Worm (Caenorhabditis elegans): ENCODE data around the gene pfd-4.

Gene pfd-4

ce11 chrIV:11314885-11315284 is at the start of gene pfd-4, which contains the start of the genes B0035.3 and B0035.22:
Gene pfd-4, plus strand, starts transcription at chrIV:11315207.
Gene B0035.3, minus strand, starts transcription at chrIV:11314998.
Gene B0035.22, plus strand, starts transcription at chrIV:11315153.
- no peak for TF ChIP-seq F13H6.1 (tag; optimal IDR thresholded peaks at IDR 0.05)
- no peak for TF ChIP-seq pqm-1 (tag; optimal IDR thresholded peaks at IDR 0.05)
- no peak for TF ChIP-seq nfya-1 (tag; optimal IDR thresholded peaks at IDR 0.05)
- no peak for TF ChIP-seq Y22D7AL.16 (tag; optimal IDR thresholded peaks at IDR 0.05)
- no peak for TF ChIP-seq unc-3 (GFP tag; conservative IDR thresholded peaks at IDR 0.05)
- TF ChIP-seq unc-3 (tag; optimal IDR thresholded peaks at IDR 0.05) = no peak
- TF ChIP-seq pha-2 (tag; optimal IDR thresholded peaks at IDR 0.05) = no peak
- TF ChIP-seq lim-6 (tag; optimal IDR thresholded peaks at IDR 0.05) = peak; percentile 23
- no peak for TF ChIP-seq mec-3 (tag; optimal IDR thresholded peaks at IDR 0.05; ENCODE audit: borderline replicate concordance)
- TF ChIP-seq che-1 (tag; optimal IDR thresholded peaks at IDR 0.05) = no peak
- TF ChIP-seq C08G9.2 (tag; optimal IDR thresholded peaks at IDR 0.05) = peak; percentile 87
- TF ChIP-seq ceh-31 (tag; optimal IDR thresholded peaks at IDR 0.05) = peak; percentile 88
- TF ChIP-seq madf-2 (tag; optimal IDR thresholded peaks at IDR 0.05) = no peak
- TF ChIP-seq hlh-8 (tag; optimal IDR thresholded peaks at IDR 0.05) = peak; percentile 47
- no peak for TF ChIP-seq dve-1 (tag; optimal IDR thresholded peaks at IDR 0.05)
- TF ChIP-seq lin-11 (tag; optimal IDR thresholded peaks at IDR 0.05) = no peak
- no peak for TF ChIP-seq sox-2 (GFP tag; IDR thresholded peaks at IDR 0.05)
- peak; percentile 53 for TF ChIP-seq rnt-1 (tag; optimal IDR thresholded peaks at IDR 0.05)
- TF ChIP-seq fkh-6 (tag; optimal IDR thresholded peaks at IDR 0.05) = peak; percentile 34
- no peak for TF ChIP-seq nhr-232 (tag; optimal IDR thresholded peaks at IDR 0.05)
- TF ChIP-seq fax-1 (tag; optimal IDR thresholded peaks at IDR 0.05) = no peak
- peak; percentile 79 for TF ChIP-seq tbx-7 (tag; optimal IDR thresholded peaks at IDR 0.05)
- TF ChIP-seq T23F11.4 (GFP tag; optimal IDR thresholded peaks at IDR 0.05) = no peak
- no peak for TF ChIP-seq ceh-22 (tag; optimal IDR thresholded peaks at IDR 0.05)
- TF ChIP-seq gmeb-2 (tag; optimal IDR thresholded peaks at IDR 0.05) = no peak
- TF ChIP-seq hlh-15 (tag; optimal IDR thresholded peaks at IDR 0.05) = no peak
- TF ChIP-seq unc-86 (tag; optimal IDR thresholded peaks at IDR 0.05) = no peak
- peak; percentile 84 for TF ChIP-seq tbx-2 (tag; optimal IDR thresholded peaks at IDR 0.05)
- no peak for TF ChIP-seq ceh-6 (GFP tag; optimal IDR thresholded peaks at IDR 0.05)
- TF ChIP-seq fkh-10 (GFP tag; optimal IDR thresholded peaks at IDR 0.05) = no peak
- TF ChIP-seq nhr-11 (tag; optimal IDR thresholded peaks at IDR 0.05) = no peak
- TF ChIP-seq sox-4 (tag; optimal IDR thresholded peaks at IDR 0.05) = no peak
- peak; percentile 61 for TF ChIP-seq unc-42 (tag; optimal IDR thresholded peaks at IDR 0.05)
- TF ChIP-seq ahr-1 (tag; optimal IDR thresholded peaks at IDR 0.05) = no peak
- TF ChIP-seq ttx-3 (tag; optimal IDR thresholded peaks at IDR 0.05) = no peak
- no peak for TF ChIP-seq ceh-45 (GFP tag; IDR thresholded peaks at IDR 0.05)
- no peak for TF ChIP-seq eyg-1 (tag; optimal IDR thresholded peaks at IDR 0.05)
- peak; percentile 61 for TF ChIP-seq zip-5 (tag; optimal IDR thresholded peaks at IDR 0.05)
- TF ChIP-seq C38D4.7 (GFP tag; optimal IDR thresholded peaks at IDR 0.05) = no peak
- TF ChIP-seq pax-1 (tag; optimal IDR thresholded peaks at IDR 0.05) = no peak
- TF ChIP-seq pros-1 (tag; optimal IDR thresholded peaks at IDR 0.05) = no peak
- TF ChIP-seq pha-4 (tag; optimal IDR thresholded peaks at IDR 0.05) = no peak
- TF ChIP-seq ref-2 (tag; optimal IDR thresholded peaks at IDR 0.05) = peak; percentile 80
- peak; percentile 79 for TF ChIP-seq ceh-2 (tag; optimal IDR thresholded peaks at IDR 0.05)
- TF ChIP-seq pag-3 (tag; optimal IDR thresholded peaks at IDR 0.05; ENCODE audit: borderline replicate concordance) = no peak
- no peak for TF ChIP-seq ama-1 (optimal IDR thresholded peaks at IDR 0.05)
- no peak for TF ChIP-seq ceh-9 (tag; optimal IDR thresholded peaks at IDR 0.05)
- TF ChIP-seq ztf-16 (tag; optimal IDR thresholded peaks at IDR 0.05) = no peak
- no peak for TF ChIP-seq K02D7.2 (tag; optimal IDR thresholded peaks at IDR 0.05)
- no peak for TF ChIP-seq syd-9 (tag; optimal IDR thresholded peaks at IDR 0.05)
- no peak for TF ChIP-seq odd-2 (tag; optimal IDR thresholded peaks at IDR 0.05)
- no peak for TF ChIP-seq ceh-34 (tag; optimal IDR thresholded peaks at IDR 0.05)
- TF ChIP-seq elt-4 (tag; optimal IDR thresholded peaks at IDR 0.05) = no peak
- TF ChIP-seq ets-4 (tag; optimal IDR thresholded peaks at IDR 0.05) = peak; percentile 84
- TF ChIP-seq hlh-13 (GFP tag; optimal IDR thresholded peaks at IDR 0.05) = no peak

All from whole organism, late embryonic.